Worm (Caenorhabditis elegans) whole organism, L1 larva: Measurements from ENCODE around the gene ZK355.3.

Source experiments
- elt-3 ChIP-seq, 6 experiments: fragments of 150-350 bp in 1 of 6; sonication (generic microtip); optimal IDR thresholded peaks; 2 replicates each; lab custom pipeline; 2017 to 2018; ENCODE audit warnings: missing biosample characterization in 6 of 6, missing genetic modification characterization in 6 of 6, inconsistent platforms in 1 of 6
- fkh-10 ChIP-seq: sonication (generic microtip); optimal IDR thresholded peaks from 2 replicates; lab custom pipeline; 2017; ENCODE audit warnings: missing biosample characterization, missing genetic modification reagents, missing genetic modification characterization
- jun-1 ChIP-seq: fragments of 150-350 bp; optimal IDR thresholded peaks from 2 replicates; lab custom pipeline; 2014; ENCODE audit warnings: missing biosample characterization, missing genetic modification reagents, missing genetic modification characterization
- nhr-11 ChIP-seq: fragments of 150-350 bp; optimal IDR thresholded peaks from 2 replicates; lab custom pipeline; 2014; ENCODE audit warnings: missing biosample characterization, missing genetic modification characterization
- nhr-77 ChIP-seq: fragments of 150-350 bp; optimal IDR thresholded peaks from 2 replicates; lab custom pipeline; 2014; ENCODE audit warnings: missing biosample characterization, missing genetic modification characterization
- nhr-85 ChIP-seq: sonication (generic microtip); peaks from one replicate; lab custom pipeline; 2016; ENCODE audit warnings: missing genetic modification characterization, inconsistent platforms, missing compliant biosample characterization
- snpc-4 ChIP-seq: fragments of 150-350 bp; optimal IDR thresholded peaks from 2 replicates; lab custom pipeline; 2014; ENCODE audit warnings: missing biosample characterization, missing genetic modification characterization
- unc-62 ChIP-seq: fragments of 150-350 bp; optimal IDR thresholded peaks from 2 replicates; lab custom pipeline; 2014; ENCODE audit warnings: missing biosample characterization, missing genetic modification reagents, missing genetic modification characterization
- unc-86 ChIP-seq: sonication (generic microtip); optimal IDR thresholded peaks from 2 replicates; lab custom pipeline; 2016; ENCODE audit warnings: missing genetic modification characterization, missing compliant biosample characterization

DNA sequence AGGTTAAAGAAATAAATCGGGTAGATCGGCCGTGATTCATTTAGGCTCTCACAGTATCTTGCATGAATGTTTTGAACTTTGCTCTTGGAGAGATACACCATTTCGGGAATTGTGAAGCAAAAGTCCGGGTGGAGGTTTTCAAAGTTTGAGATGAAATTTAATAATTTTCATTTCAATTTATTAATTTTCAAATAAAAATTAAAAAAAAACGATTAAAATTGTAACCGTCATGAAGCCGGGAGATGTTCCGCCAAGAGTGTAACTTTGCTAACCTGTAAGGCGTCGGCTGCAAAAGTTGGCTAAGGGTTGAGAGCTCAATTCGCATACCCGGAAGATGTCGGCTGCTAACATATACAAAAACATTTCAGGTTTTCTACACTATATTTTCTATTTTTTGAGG, 6.9 kb upstream of the ZK355.3 start, which contains the start of gene irld-67:
- TF ChIP-seq snpc-4 (no peak), nhr-11 (tag; lab: Kevin White, UChicago) (no peak), unc-86 (tag; lab: Kevin White, UChicago) (no peak), jun-1 (tag; lab: Kevin White, UChicago) (no peak), nhr-77 (tag; lab: Kevin White, UChicago) (no peak), fkh-10 (no peak), elt-3 (tag; optimal IDR thresholded peaks at IDR 0.05; lab: Kevin White, UChicago) (no peak), nhr-85 (tag; lab: Kevin White, UChicago) (no peak), unc-62 (no peak)
